Fruit fly (Drosophila melanogaster) whole organism, embryonic: Measurements from ENCODE around the gene Tps1.

Source experiments
- Antp ChIP-seq: fragments of 200-800 bp; sonication (Bioruptor generic); optimal IDR thresholded peaks from 3 replicates; lab custom pipeline; 2016; ENCODE audit warnings: missing biosample characterization, missing genetic modification characterization
- Atf-2 ChIP-seq: fragments of 200-800 bp; sonication (Bioruptor generic); optimal IDR thresholded peaks from 2 replicates; lab custom pipeline; 2016; ENCODE audit warnings: missing biosample characterization, missing genetic modification characterization
- CG11504 ChIP-seq: fragments of 200-800 bp; sonication (Bioruptor generic); optimal IDR thresholded peaks from 3 replicates; lab custom pipeline; 2019; ENCODE audit warnings: missing biosample characterization, mild to moderate bottlenecking, missing genetic modification characterization, moderate library complexity
- CG11560 ChIP-seq: fragments of 200-800 bp; sonication (Bioruptor generic); IDR thresholded peaks from 3 replicates; pipeline ENCODE4 v1.3.6; 2022; ENCODE audit warnings: missing biosample characterization, missing genetic modification characterization
- CG12299 ChIP-seq: fragments of 200-800 bp; sonication (Bioruptor generic); optimal IDR thresholded peaks from 2 replicates; lab custom pipeline; 2018; ENCODE audit warnings: missing biosample characterization, mild to moderate bottlenecking, missing genetic modification characterization
- CG13775 ChIP-seq: fragments of 200-800 bp; sonication (Bioruptor generic); optimal IDR thresholded peaks from 3 replicates; lab custom pipeline; 2017; ENCODE audit warnings: missing biosample characterization, mild to moderate bottlenecking, missing genetic modification characterization
- CG14667 ChIP-seq: fragments of 200-800 bp; sonication (Bioruptor generic); IDR thresholded peaks from 2 replicates; pipeline ENCODE4 v1.3.6; 2022; ENCODE audit warnings: missing biosample characterization, missing genetic modification characterization
- CG15479 ChIP-seq: fragments of 200-800 bp; sonication (Bioruptor generic); optimal IDR thresholded peaks from 3 replicates; lab custom pipeline; 2019; ENCODE audit warnings: missing biosample characterization, mild to moderate bottlenecking, missing genetic modification characterization, moderate library complexity
- CG1647 ChIP-seq: fragments of 200-800 bp; sonication (Bioruptor generic); optimal IDR thresholded peaks from 3 replicates; lab custom pipeline; 2016; ENCODE audit warnings: missing biosample characterization, missing genetic modification characterization
- CG16779 ChIP-seq: fragments of 200-800 bp; sonication (Bioruptor generic); IDR thresholded peaks from 2 replicates; pipeline ENCODE4 v1.3.6; 2022; ENCODE audit warnings: missing biosample characterization, missing genetic modification characterization
- CG18599 ChIP-seq: fragments of 200-800 bp; sonication (Bioruptor generic); optimal IDR thresholded peaks from 3 replicates; lab custom pipeline; 2017; ENCODE audit warnings: missing biosample characterization, missing genetic modification characterization, mild to moderate bottlenecking, moderate library complexity, missing genetic modification reagents
- CG2129 ChIP-seq: fragments of 200-800 bp; sonication (Bioruptor generic); IDR thresholded peaks from 2 replicates; pipeline ENCODE4 v1.3.6; 2022; ENCODE audit warnings: missing biosample characterization, missing genetic modification characterization; ENCODE audit not compliant: partially characterized antibody
- CG34422 ChIP-seq: fragments of 200-800 bp; sonication (Bioruptor generic); IDR thresholded peaks from 3 replicates; pipeline ENCODE4 v1.3.6; 2022; ENCODE audit warnings: missing biosample characterization, missing genetic modification characterization
- CG4854 ChIP-seq: fragments of 200-800 bp; sonication (Bioruptor generic); optimal IDR thresholded peaks from 2 replicates; lab custom pipeline; 2016; ENCODE audit warnings: missing biosample characterization, missing genetic modification characterization, inconsistent platforms
- CG6254 ChIP-seq: fragments of 200-800 bp; sonication (Bioruptor generic); optimal IDR thresholded peaks from 3 replicates; lab custom pipeline; 2017; ENCODE audit warnings: mild to moderate bottlenecking, missing biosample characterization, missing genetic modification reagents, missing genetic modification characterization
- CG9727 ChIP-seq: fragments of 200-800 bp; sonication (Bioruptor generic); optimal IDR thresholded peaks from 3 replicates; lab custom pipeline; 2017; ENCODE audit warnings: missing biosample characterization, mild to moderate bottlenecking, missing genetic modification characterization
- Dek ChIP-seq: fragments of 200-800 bp; sonication (Bioruptor generic); optimal IDR thresholded peaks from 3 replicates; lab custom pipeline; 2019; ENCODE audit warnings: missing biosample characterization, mild to moderate bottlenecking, missing genetic modification characterization, moderate library complexity
- Dip2 ChIP-seq: fragments of 200-800 bp; sonication (Bioruptor generic); IDR thresholded peaks from 2 replicates; pipeline ENCODE4 v1.3.6; 2022; ENCODE audit warnings: missing biosample characterization, missing genetic modification characterization
- Dref ChIP-seq: fragments of 200-800 bp; sonication (Bioruptor generic); IDR thresholded peaks from 2 replicates; pipeline ENCODE4 v1.3.6; 2022; ENCODE audit warnings: missing biosample characterization, missing genetic modification characterization
- E2f2 ChIP-seq: fragments of 200-800 bp; sonication (Bioruptor generic); IDR thresholded peaks from 2 replicates; pipeline ENCODE4 v1.3.6; 2022; ENCODE audit warnings: missing biosample characterization, missing genetic modification characterization
- HLHmδ ChIP-seq: fragments of 200-800 bp; sonication (Bioruptor generic); optimal IDR thresholded peaks from 2 replicates; lab custom pipeline; 2018; ENCODE audit warnings: missing biosample characterization, mild to moderate bottlenecking, missing genetic modification characterization, moderate library complexity
- Mrtf ChIP-seq: fragments of 200-800 bp; sonication (Bioruptor generic); IDR thresholded peaks from 3 replicates; pipeline ENCODE4 v1.3.6; 2022; ENCODE audit warnings: missing biosample characterization, missing genetic modification characterization
- Nf-YA ChIP-seq: fragments of 200-800 bp; sonication (Bioruptor generic); IDR thresholded peaks from 2 replicates; pipeline ENCODE4 v1.3.6; 2022; ENCODE audit warnings: missing biosample characterization, missing genetic modification characterization
- Nf-YC ChIP-seq: fragments of 200-800 bp; optimal IDR thresholded peaks from 3 replicates; lab custom pipeline; 2019; ENCODE audit warnings: missing biosample characterization, mild to moderate bottlenecking, missing genetic modification characterization, moderate library complexity
- Oaz ChIP-seq: fragments of 200-800 bp; sonication (Bioruptor generic); IDR thresholded peaks from 2 replicates; pipeline ENCODE4 v1.3.6; 2022; ENCODE audit warnings: missing biosample characterization, missing genetic modification characterization
- Optix ChIP-seq: fragments of 200-800 bp; sonication (Bioruptor generic); IDR thresholded peaks from 3 replicates; pipeline ENCODE4 v1.3.6; 2022; ENCODE audit warnings: missing biosample characterization, missing genetic modification characterization
- Ravus ChIP-seq: fragments of 200-800 bp; sonication (Bioruptor generic); IDR thresholded peaks from 2 replicates; pipeline ENCODE4 v1.3.6; 2022; ENCODE audit warnings: missing biosample characterization, missing genetic modification characterization
- Stat92E ChIP-seq, 3 experiments: fragments of >200 bp in 2 of 3; fragments of 200-800 bp in 1 of 3; sonication (Bioruptor generic) in 1 of 3; optimal IDR thresholded peaks; 2 replicates each; lab custom pipeline; 2017 to 2019; ENCODE audit warnings: missing biosample characterization in 3 of 3, missing genetic modification characterization in 3 of 3, mild to moderate bottlenecking in 1 of 3, moderate library complexity in 1 of 3
- TFAM ChIP-seq: fragments of 200-800 bp; sonication (Bioruptor generic); optimal IDR thresholded peaks from 2 replicates; lab custom pipeline; 2017; ENCODE audit warnings: missing biosample characterization, missing genetic modification characterization, inconsistent platforms
- Taf1 ChIP-seq: fragments of 200-800 bp; sonication (Bioruptor generic); IDR thresholded peaks from 2 replicates; pipeline ENCODE4 v1.3.6; 2022; ENCODE audit warnings: missing biosample characterization, missing genetic modification characterization
- bab2 ChIP-seq: fragments of 200-800 bp; sonication (Bioruptor generic); optimal IDR thresholded peaks from 2 replicates; lab custom pipeline; 2016; ENCODE audit warnings: missing biosample characterization, missing genetic modification characterization
- bbx ChIP-seq: fragments of 200-800 bp; sonication (Bioruptor generic); IDR thresholded peaks from 2 replicates; pipeline ENCODE4 v1.3.6; 2022; ENCODE audit warnings: missing biosample characterization, missing genetic modification characterization; ENCODE audit not compliant: partially characterized antibody
- br ChIP-seq: fragments of >200 bp; optimal IDR thresholded peaks from 2 replicates; lab custom pipeline; 2017
- croc ChIP-seq: fragments of 200-800 bp; sonication (Bioruptor generic); conservative IDR thresholded peaks from 3 replicates; pipeline ENCODE4 v1.3.6; 2022; ENCODE audit warnings: missing biosample characterization, missing genetic modification characterization
- crol ChIP-seq: fragments of 200-800 bp; sonication (Bioruptor generic); IDR thresholded peaks from 2 replicates; pipeline ENCODE4 v1.3.6; 2022; ENCODE audit warnings: missing biosample characterization, missing genetic modification characterization
- disco-r ChIP-seq: fragments of 200-800 bp; sonication (Bioruptor generic); optimal IDR thresholded peaks from 2 replicates; lab custom pipeline; 2016; ENCODE audit warnings: missing biosample characterization, missing genetic modification characterization
- fd64A ChIP-seq: fragments of 200-800 bp; sonication (Bioruptor generic); optimal IDR thresholded peaks from 3 replicates; lab custom pipeline; 2018; ENCODE audit warnings: missing biosample characterization, mild to moderate bottlenecking, missing genetic modification characterization
- gce ChIP-seq: fragments of 200-800 bp; sonication (Bioruptor generic); IDR thresholded peaks from 3 replicates; pipeline ENCODE4 v1.3.6; 2022; ENCODE audit warnings: missing biosample characterization, missing genetic modification characterization
- hbn ChIP-seq: fragments of 200-800 bp; sonication (Bioruptor generic); IDR thresholded peaks from 2 replicates; pipeline ENCODE4 v1.3.6; 2022; ENCODE audit warnings: missing biosample characterization, missing genetic modification characterization; ENCODE audit not compliant: partially characterized antibody
- ken ChIP-seq: fragments of 200-800 bp; sonication (Bioruptor generic); IDR thresholded peaks from 3 replicates; pipeline ENCODE4 v1.3.6; 2022; ENCODE audit warnings: missing biosample characterization, missing genetic modification characterization
- otp ChIP-seq: fragments of 200-800 bp; sonication (Bioruptor generic); IDR thresholded peaks from 3 replicates; pipeline ENCODE4, ENCODE4 v1.3.6; 2022; ENCODE audit warnings: missing biosample characterization, missing genetic modification characterization
- peb ChIP-seq: fragments of 200-800 bp; sonication (Bioruptor generic); IDR thresholded peaks from 2 replicates; pipeline ENCODE4 v1.3.6; 2022; ENCODE audit warnings: missing biosample characterization, missing genetic modification characterization
- pfk ChIP-seq: fragments of 200-800 bp; sonication (Bioruptor generic); optimal IDR thresholded peaks from 2 replicates; lab custom pipeline; 2018; ENCODE audit warnings: missing biosample characterization, mild to moderate bottlenecking, missing genetic modification characterization, moderate library complexity
- pros ChIP-seq: fragments of 200-800 bp; sonication (Bioruptor generic); optimal IDR thresholded peaks from 3 replicates; lab custom pipeline; 2019; ENCODE audit warnings: missing biosample characterization, mild to moderate bottlenecking, missing genetic modification characterization, moderate library complexity
- repo ChIP-seq: fragments of 200-800 bp; sonication (Bioruptor generic); optimal IDR thresholded peaks from 2 replicates; lab custom pipeline; 2016; ENCODE audit warnings: missing biosample characterization, missing genetic modification characterization
- tll ChIP-seq, 2 experiments: fragments of 200-800 bp in 1 of 2; fragments of >200 bp in 1 of 2; sonication (Bioruptor generic) in 1 of 2; optimal IDR thresholded peaks; 2 replicates each; lab custom pipeline; 2017 to 2019; ENCODE audit warnings: missing biosample characterization in 2 of 2, missing genetic modification characterization in 2 of 2, mild to moderate bottlenecking in 1 of 2, moderate library complexity in 1 of 2
- trh ChIP-seq: fragments of 200-800 bp; sonication (Bioruptor generic); optimal IDR thresholded peaks from 2 replicates; lab custom pipeline; 2016; ENCODE audit warnings: missing biosample characterization, missing genetic modification characterization
- unpg ChIP-seq: fragments of 200-800 bp; sonication (Bioruptor generic); optimal IDR thresholded peaks from 3 replicates; lab custom pipeline; 2018; ENCODE audit warnings: missing biosample characterization, mild to moderate bottlenecking, missing genetic modification characterization, moderate library complexity
- vfl ChIP-seq: fragments of 200-800 bp; sonication (Bioruptor generic); optimal IDR thresholded peaks from 2 replicates; lab custom pipeline; 2016; ENCODE audit warnings: missing biosample characterization, missing genetic modification characterization

Gene Tps1

DNA sequence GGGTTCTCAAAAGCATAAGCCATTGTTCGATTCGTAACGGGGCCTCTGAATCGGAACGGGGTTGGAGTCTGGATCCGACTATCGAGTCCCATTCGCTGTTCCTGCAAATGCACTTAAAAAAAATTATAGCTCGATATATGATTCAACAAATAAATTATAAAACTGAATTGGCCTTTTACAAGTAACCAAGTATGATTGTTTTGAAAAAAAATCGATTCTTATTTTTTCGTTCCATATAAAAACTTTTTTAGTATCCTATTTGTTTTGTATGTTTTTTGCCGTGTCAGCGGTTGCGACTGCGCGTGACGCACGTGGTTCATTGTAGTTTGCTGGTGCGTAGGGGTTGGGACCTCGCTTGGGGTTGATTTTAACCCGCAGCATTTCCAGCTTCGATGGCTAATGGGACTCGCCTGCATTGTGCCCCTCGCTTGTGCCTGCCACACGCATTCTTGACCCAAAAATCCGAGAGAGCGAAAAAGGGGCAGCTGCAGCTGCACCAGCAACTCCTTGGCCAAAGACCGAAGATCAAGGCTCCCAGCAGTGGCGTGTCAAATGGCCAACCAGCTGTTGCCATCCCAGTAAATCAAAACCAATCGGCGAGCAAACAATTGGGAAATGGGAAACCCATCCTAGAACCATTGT lies 37.3 kb upstream of the Tps1 start (continued):
- peak in 1 of 3 experiments; percentile 14 for TF ChIP-seq Stat92E (GFP tag; optimal IDR thresholded peaks at IDR 0.05; lab: Kevin White, UChicago)
- TF ChIP-seq br (lab: Kevin White, UChicago): no peak
- TF ChIP-seq TFAM (GFP tag; lab: Kevin White, UChicago): no peak
- peak; percentile 54 for TF ChIP-seq CG14667 (GFP tag; lab: Robert Waterston, UW)
- peak; percentile 71 for TF ChIP-seq unpg (GFP tag; lab: Kevin White, UChicago)
- peak; percentile 48; the same call in 1 of the 3 replicates for TF ChIP-seq otp (GFP tag; lab: Robert Waterston, UW)
- no peak for TF ChIP-seq CG4854
- TF ChIP-seq Mrtf (GFP tag; lab: Robert Waterston, UW): no peak
- TF ChIP-seq Atf-2 (GFP tag; lab: Kevin White, UChicago): peak; percentile 42
- no peak; the same call in 2 of the 3 replicates for TF ChIP-seq CG34422 (GFP tag; lab: Robert Waterston, UW)
- TF ChIP-seq crol (GFP tag; lab: Robert Waterston, UW): 0 out of 2 replicates have a peak, but pooled peaks have one; percentile 32
- peak; percentile 14 for TF ChIP-seq HLHmδ
- peak; percentile 22 for TF ChIP-seq CG12299 (tag; lab: Kevin White, UChicago)
- 0 out of 3 replicates have a peak, but pooled peaks have one; percentile 45 for TF ChIP-seq Optix
- TF ChIP-seq Taf1: no peak
- no peak for TF ChIP-seq trh (GFP tag; lab: Kevin White, UChicago)
- peak; percentile 48 for TF ChIP-seq CG11504 (tag; lab: Kevin White, UChicago)
- TF ChIP-seq Dek (tag; lab: Kevin White, UChicago): no peak
- peak; percentile 75 for TF ChIP-seq CG13775 (GFP tag; lab: Kevin White, UChicago)
- no peak for TF ChIP-seq gce
- TF ChIP-seq CG15479 (GFP tag; lab: Kevin White, UChicago): no peak
- TF ChIP-seq fd64A (GFP tag; lab: Kevin White, UChicago): no peak
- no peak for TF ChIP-seq Ravus (GFP tag; lab: Robert Waterston, UW)
- TF ChIP-seq Dref (GFP tag; lab: Robert Waterston, UW): no peak
- no peak for TF ChIP-seq Oaz (GFP tag; lab: Robert Waterston, UW)
- no peak for TF ChIP-seq bbx
- TF ChIP-seq Nf-YC (tag; lab: Kevin White, UChicago): no peak
- peak; percentile 62 for TF ChIP-seq bab2 (GFP tag; lab: Kevin White, UChicago)
- peak; percentile 95 for TF ChIP-seq CG9727
- TF ChIP-seq croc (GFP tag; lab: Robert Waterston, UW): peak; percentile 57
- no peak for TF ChIP-seq hbn (GFP tag; lab: Robert Waterston, UW)
- peak; percentile 14; the same call in 1 of the 2 replicates for TF ChIP-seq E2f2 (GFP tag; lab: Robert Waterston, UW)
- no peak for TF ChIP-seq disco-r (GFP tag; lab: Kevin White, UChicago)
- no peak for TF ChIP-seq CG16779 (GFP tag; lab: Robert Waterston, UW)
- no peak for TF ChIP-seq Dip2
- no peak for TF ChIP-seq CG1647 (GFP tag; lab: Kevin White, UChicago)
- peak; percentile 71 for TF ChIP-seq CG6254
- TF ChIP-seq vfl (GFP tag; lab: Kevin White, UChicago): no peak
- TF ChIP-seq ken: 0 out of 3 replicates have a peak, but pooled peaks have one; percentile 43
- no peak for TF ChIP-seq CG11560 (tag; lab: Robert Waterston, UW)
- no peak for TF ChIP-seq CG2129
- TF ChIP-seq Nf-YA: no peak
- TF ChIP-seq CG18599 (GFP tag; lab: Kevin White, UChicago): peak; percentile 49
- TF ChIP-seq pfk (GFP tag; lab: Kevin White, UChicago): no peak
- TF ChIP-seq tll (GFP tag; optimal IDR thresholded peaks at IDR 0.05; lab: Kevin White, UChicago): peak in 1 of 2 experiments; percentile 41
- no peak for TF ChIP-seq repo
- TF ChIP-seq peb (GFP tag; lab: Robert Waterston, UW): no peak
- TF ChIP-seq pros (GFP tag; lab: Kevin White, UChicago): peak; percentile 91
- peak; percentile 40 for TF ChIP-seq Antp (GFP tag; lab: Kevin White, UChicago)
